Worm (Caenorhabditis elegans): ENCODE data around the gene ZK666.15.

DNA sequence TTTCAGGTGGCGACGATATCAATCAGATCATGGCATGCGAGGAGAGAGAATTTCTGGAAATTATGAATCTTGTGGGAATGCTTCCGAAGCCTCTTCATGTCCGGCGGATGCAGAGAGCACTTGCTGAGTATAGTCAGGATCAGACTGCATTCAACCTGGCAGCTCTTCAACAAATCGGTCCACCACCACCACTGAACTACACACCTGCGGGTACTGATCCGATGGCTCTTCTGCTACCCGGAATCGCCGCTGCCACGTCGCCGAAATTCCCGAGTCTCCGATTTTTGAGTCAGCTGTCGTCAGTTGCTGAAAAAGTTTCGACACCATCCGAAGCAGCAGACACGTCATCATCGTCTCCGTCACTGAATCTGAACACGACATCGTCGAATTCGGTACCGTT lies 44.1 kb downstream of the ZK666.15 start:
- TF ChIP-seq ztf-4 (tag; optimal IDR thresholded peaks at IDR 0.05) (no peak), lin-39 (tag; optimal IDR thresholded peaks at IDR 0.05) (no peak), ztf-11 (tag; optimal IDR thresholded peaks at IDR 0.05) (no peak), elt-1 (tag; optimal IDR thresholded peaks at IDR 0.05) (no peak), snpc-4 (tag; optimal IDR thresholded peaks at IDR 0.05) (no peak), nhr-25 (tag; optimal IDR thresholded peaks at IDR 0.05) (no peak), nhr-28 (tag; optimal IDR thresholded peaks at IDR 0.05) (no peak), ama-1 (optimal IDR thresholded peaks at IDR 0.05) (no peak), ZK546.5 (tag; optimal IDR thresholded peaks at IDR 0.05) (no peak), fos-1 (tag; optimal IDR thresholded peaks at IDR 0.05) (no peak), nhr-23 (tag; optimal IDR thresholded peaks at IDR 0.05) (no peak), pha-4 (tag; optimal IDR thresholded peaks at IDR 0.05) (no peak), nfya-1 (tag; optimal IDR thresholded peaks at IDR 0.05; ENCODE audit: insufficient read depth) (no peak), unc-62 (GFP tag; optimal IDR thresholded peaks at IDR 0.05) (no peak)
